Worm (Caenorhabditis elegans) whole organism, L1 larva: Measurements from ENCODE around the gene F08F1.3.

Experiments used
- ceh-63 ChIP-seq: fragments of 200-800 bp; sonication (Bioruptor generic); optimal IDR thresholded peaks from 2 replicates; lab custom pipeline; 2018; ENCODE audit warnings: mild to moderate bottlenecking, missing genetic modification characterization, missing compliant biosample characterization
- efl-3 ChIP-seq: fragments of 200-800 bp; sonication (Bioruptor generic); optimal IDR thresholded peaks from 2 replicates; lab custom pipeline; 2018; ENCODE audit warnings: mild to moderate bottlenecking, missing genetic modification characterization, missing compliant biosample characterization
- fos-1 ChIP-seq: fragments of 150-350 bp; optimal IDR thresholded peaks from 2 replicates; lab custom pipeline; 2014; ENCODE audit warnings: missing biosample characterization, missing genetic modification characterization
- hlh-17 ChIP-seq: fragments of 200-800 bp; sonication (Bioruptor generic); optimal IDR thresholded peaks from 2 replicates; lab custom pipeline; 2018; ENCODE audit warnings: missing genetic modification characterization, mild to moderate bottlenecking, missing compliant biosample characterization, moderate library complexity, borderline replicate concordance
- lin-13 ChIP-seq: fragments of 150-350 bp; optimal IDR thresholded peaks from 2 replicates; lab custom pipeline; 2014; ENCODE audit warnings: missing biosample characterization, missing genetic modification reagents, missing genetic modification characterization
- lin-39 ChIP-seq: fragments of 150-350 bp; optimal IDR thresholded peaks from 2 replicates; lab custom pipeline; 2014; ENCODE audit warnings: missing biosample characterization, missing genetic modification reagents, missing genetic modification characterization
- lsy-2 ChIP-seq, 2 experiments: fragments of 150-350 bp; optimal IDR thresholded peaks; 2 replicates each; lab custom pipeline; 2014; ENCODE audit warnings: missing biosample characterization in 2 of 2, missing genetic modification characterization in 2 of 2
- nhr-11 ChIP-seq: fragments of 150-350 bp; optimal IDR thresholded peaks from 2 replicates; lab custom pipeline; 2014; ENCODE audit warnings: missing biosample characterization, missing genetic modification characterization
- nhr-19 ChIP-seq: fragments of 200-800 bp; sonication (Bioruptor generic); conservative IDR thresholded peaks from 2 replicates; pipeline ENCODE4 v1.3.6; 2022; ENCODE audit warnings: missing genetic modification characterization, missing compliant biosample characterization
- nhr-28 ChIP-seq: fragments of 150-350 bp; optimal IDR thresholded peaks from 2 replicates; lab custom pipeline; 2014; ENCODE audit warnings: missing biosample characterization, missing genetic modification characterization
- pqm-1 ChIP-seq: sonication (generic microtip); optimal IDR thresholded peaks from 3 replicates; lab custom pipeline; 2017; ENCODE audit warnings: missing biosample characterization, missing genetic modification characterization
- zag-1 ChIP-seq: fragments of 150-350 bp; optimal IDR thresholded peaks from 2 replicates; lab custom pipeline; 2014; ENCODE audit warnings: missing biosample characterization, missing genetic modification characterization
- ztf-11 ChIP-seq, 2 experiments: sonication (generic microtip); optimal IDR thresholded peaks; 2 replicates each; lab custom pipeline; 2016 to 2017; ENCODE audit warnings: missing genetic modification characterization in 2 of 2, missing biosample characterization in 1 of 2, missing compliant biosample characterization in 1 of 2

ce11 chrX:8416819-8417218 lies 11.8 kb upstream of the F08F1.3 start, which contains the start of gene ced-8:
- no peak for TF ChIP-seq pqm-1 (tag; lab: Kevin White, UChicago)
- TF ChIP-seq hlh-17 (GFP tag; lab: Kevin White, UChicago) = no peak
- TF ChIP-seq zag-1 (tag; lab: Kevin White, UChicago) = no peak
- no peak for TF ChIP-seq nhr-28 (tag; lab: Kevin White, UChicago)
- no peak for TF ChIP-seq ceh-63 (GFP tag; lab: Kevin White, UChicago)
- TF ChIP-seq lin-13 (GFP tag; lab: Kevin White, UChicago) = no peak
- TF ChIP-seq efl-3 (GFP tag; lab: Kevin White, UChicago) = no peak
- TF ChIP-seq nhr-19 (GFP tag; lab: Robert Waterston, UW) = no peak
- TF ChIP-seq nhr-11 (tag; lab: Kevin White, UChicago) = no peak
- TF ChIP-seq lin-39 (tag; lab: Kevin White, UChicago) = no peak
- TF ChIP-seq ztf-11 (tag; optimal IDR thresholded peaks at IDR 0.05; lab: Kevin White, UChicago) = no peak
- TF ChIP-seq fos-1 = no peak
- TF ChIP-seq lsy-2 (tag; optimal IDR thresholded peaks at IDR 0.05; lab: Kevin White, UChicago) = no peak
